Fruit fly (Drosophila melanogaster) whole organism, embryonic: ENCODE data around the gene Mon1.

Experiments
- Ada2b ChIP-seq: fragments of 200-800 bp; sonication (Bioruptor generic); IDR thresholded peaks from 2 replicates; pipeline ENCODE4 v1.3.6; 2022; ENCODE audit warnings: missing biosample characterization, missing genetic modification characterization
- Atf-2 ChIP-seq: fragments of 200-800 bp; sonication (Bioruptor generic); optimal IDR thresholded peaks from 2 replicates; lab custom pipeline; 2016; ENCODE audit warnings: missing biosample characterization, missing genetic modification characterization
- C15 ChIP-seq: fragments of 200-800 bp; sonication (Bioruptor generic); IDR thresholded peaks from 3 replicates; pipeline ENCODE4 v1.3.6; 2022; ENCODE audit warnings: missing biosample characterization, missing genetic modification characterization
- CG1024 ChIP-seq: fragments of 200-800 bp; sonication (Bioruptor generic); IDR thresholded peaks from 2 replicates; pipeline ENCODE4 v1.3.6; 2022; ENCODE audit warnings: missing biosample characterization, missing genetic modification characterization
- CG11247 ChIP-seq: fragments of 200-800 bp; sonication (Bioruptor generic); IDR thresholded peaks from 2 replicates; pipeline ENCODE4 v1.3.6; 2022; ENCODE audit warnings: missing biosample characterization, missing genetic modification characterization
- CG13287 ChIP-seq: fragments of 200-800 bp; sonication (Bioruptor generic); IDR thresholded peaks from 2 replicates; pipeline ENCODE4 v1.3.6; 2022; ENCODE audit warnings: missing biosample characterization, missing genetic modification characterization; ENCODE audit not compliant: partially characterized antibody
- CG14050 ChIP-seq: fragments of 200-800 bp; sonication (Bioruptor generic); IDR thresholded peaks from 3 replicates; pipeline ENCODE4 v1.3.6; 2022; ENCODE audit warnings: missing biosample characterization, missing genetic modification characterization
- CG15601 ChIP-seq: fragments of 200-800 bp; sonication (Bioruptor generic); optimal IDR thresholded peaks from 3 replicates; lab custom pipeline; 2019; ENCODE audit warnings: missing biosample characterization, mild to moderate bottlenecking, missing genetic modification characterization, moderate library complexity
- CG17802 ChIP-seq: fragments of 200-800 bp; sonication (Bioruptor generic); optimal IDR thresholded peaks from 2 replicates; lab custom pipeline; 2018; ENCODE audit warnings: missing biosample characterization, mild to moderate bottlenecking, missing genetic modification characterization, moderate library complexity
- CG18599 ChIP-seq: fragments of 200-800 bp; sonication (Bioruptor generic); optimal IDR thresholded peaks from 3 replicates; lab custom pipeline; 2017; ENCODE audit warnings: missing biosample characterization, missing genetic modification characterization, mild to moderate bottlenecking, moderate library complexity, missing genetic modification reagents
- CG2678 ChIP-seq: fragments of 200-800 bp; sonication (Bioruptor generic); optimal IDR thresholded peaks from 3 replicates; lab custom pipeline; 2019; ENCODE audit warnings: missing biosample characterization, mild to moderate bottlenecking, missing genetic modification characterization, moderate library complexity
- CG3726 ChIP-seq: fragments of 200-800 bp; sonication (Bioruptor generic); IDR thresholded peaks from 3 replicates; pipeline ENCODE4, ENCODE4 v1.3.6; 2022; ENCODE audit warnings: missing biosample characterization, missing genetic modification characterization
- CG4360 ChIP-seq: fragments of 200-800 bp; sonication (Bioruptor generic); IDR thresholded peaks from 2 replicates; pipeline ENCODE4 v1.3.6; 2022; ENCODE audit warnings: missing biosample characterization, missing genetic modification characterization
- CG43689 ChIP-seq: fragments of 200-800 bp; sonication (Bioruptor generic); IDR thresholded peaks from 2 replicates; pipeline ENCODE4 v1.3.6; 2022; ENCODE audit warnings: missing biosample characterization, missing genetic modification characterization
- CG4424 ChIP-seq: fragments of 200-800 bp; sonication (Bioruptor generic); optimal IDR thresholded peaks from 3 replicates; lab custom pipeline; 2016; ENCODE audit warnings: missing biosample characterization, missing genetic modification characterization
- CG4617 ChIP-seq: fragments of 200-800 bp; sonication (Bioruptor generic); optimal IDR thresholded peaks from 3 replicates; lab custom pipeline; 2016; ENCODE audit warnings: missing biosample characterization, missing genetic modification characterization, borderline replicate concordance
- CG6175 ChIP-seq: fragments of 200-800 bp; sonication (Bioruptor generic); IDR thresholded peaks from 3 replicates; pipeline ENCODE4 v1.3.6; 2022; ENCODE audit warnings: missing biosample characterization, missing genetic modification characterization
- CG6765 ChIP-seq: fragments of 200-800 bp; sonication (Bioruptor generic); optimal IDR thresholded peaks from 3 replicates; lab custom pipeline; 2017; ENCODE audit warnings: missing biosample characterization, mild to moderate bottlenecking, missing genetic modification characterization
- CG7357 ChIP-seq: fragments of 200-800 bp; sonication (Bioruptor generic); IDR thresholded peaks from 3 replicates; pipeline ENCODE4 v1.3.6; 2022; ENCODE audit warnings: missing biosample characterization, missing genetic modification characterization
- CG7745 ChIP-seq: fragments of 200-800 bp; sonication (Bioruptor generic); optimal IDR thresholded peaks from 2 replicates; lab custom pipeline; 2018; ENCODE audit warnings: missing biosample characterization, mild to moderate bottlenecking, missing genetic modification characterization, moderate library complexity
- CG7928 ChIP-seq: fragments of 200-800 bp; sonication (Bioruptor generic); optimal IDR thresholded peaks from 2 replicates; lab custom pipeline; 2017; ENCODE audit warnings: missing biosample characterization, mild to moderate bottlenecking, missing genetic modification characterization
- CG8290 ChIP-seq, 3 experiments: fragments of 200-800 bp; sonication (Bioruptor generic); optimal IDR thresholded peaks; 2 replicates each; lab custom pipeline; 2016 to 2019; ENCODE audit warnings: missing biosample characterization in 3 of 3, missing genetic modification characterization in 3 of 3, mild to moderate bottlenecking in 2 of 3, moderate library complexity in 1 of 3
- CG8924 ChIP-seq: fragments of 200-800 bp; optimal IDR thresholded peaks from 3 replicates; lab custom pipeline; 2019; ENCODE audit warnings: missing biosample characterization, mild to moderate bottlenecking, missing genetic modification characterization, moderate library complexity
- Dll ChIP-seq: fragments of 200-800 bp; sonication (Bioruptor generic); IDR thresholded peaks from 4 replicates; pipeline ENCODE4 v1.3.6; 2022; ENCODE audit warnings: missing biosample characterization, missing genetic modification characterization; ENCODE audit not compliant: partially characterized antibody
- ERR ChIP-seq: fragments of 200-800 bp; sonication (Bioruptor generic); optimal IDR thresholded peaks from 2 replicates; lab custom pipeline; 2016; ENCODE audit warnings: missing biosample characterization, missing genetic modification characterization
- Eip74EF ChIP-seq, 2 experiments: fragments of 200-800 bp in 1 of 2; fragments of >200 bp in 1 of 2; sonication (Bioruptor generic) in 1 of 2; optimal IDR thresholded peaks; 2 replicates each; lab custom pipeline; 2017 to 2019; ENCODE audit warnings: missing biosample characterization in 2 of 2, missing genetic modification characterization in 2 of 2, mild to moderate bottlenecking in 1 of 2, moderate library complexity in 1 of 2
- HmgZ ChIP-seq: fragments of 200-800 bp; sonication (Bioruptor generic); optimal IDR thresholded peaks from 2 replicates; lab custom pipeline; 2018; ENCODE audit warnings: missing biosample characterization, mild to moderate bottlenecking, missing genetic modification characterization
- MESR4 ChIP-seq: fragments of 200-800 bp; sonication (Bioruptor generic); optimal IDR thresholded peaks from 2 replicates; lab custom pipeline; 2018; ENCODE audit warnings: missing biosample characterization, mild to moderate bottlenecking, missing genetic modification characterization, moderate library complexity
- NC2β ChIP-seq: fragments of 200-800 bp; sonication (Bioruptor generic); optimal IDR thresholded peaks from 2 replicates; lab custom pipeline; 2016; ENCODE audit warnings: missing biosample characterization, missing genetic modification characterization
- Oaz ChIP-seq: fragments of 200-800 bp; sonication (Bioruptor generic); IDR thresholded peaks from 2 replicates; pipeline ENCODE4 v1.3.6; 2022; ENCODE audit warnings: missing biosample characterization, missing genetic modification characterization
- PHDP ChIP-seq: fragments of 200-800 bp; sonication (Bioruptor generic); optimal IDR thresholded peaks from 3 replicates; lab custom pipeline; 2018; ENCODE audit warnings: missing biosample characterization, mild to moderate bottlenecking, missing genetic modification characterization, moderate library complexity
- Rfx ChIP-seq: fragments of 200-800 bp; sonication (Bioruptor generic); IDR thresholded peaks from 2 replicates; pipeline ENCODE4 v1.3.6; 2022; ENCODE audit warnings: missing biosample characterization, missing genetic modification characterization
- Sin3A ChIP-seq: fragments of >200 bp; optimal IDR thresholded peaks from 2 replicates; lab custom pipeline; 2018
- Sox100B ChIP-seq: fragments of 200-800 bp; sonication (Bioruptor generic); optimal IDR thresholded peaks from 3 replicates; lab custom pipeline; 2018; ENCODE audit warnings: missing biosample characterization, mild to moderate bottlenecking, missing genetic modification characterization
- Stat92E ChIP-seq, 3 experiments: fragments of >200 bp in 2 of 3; fragments of 200-800 bp in 1 of 3; sonication (Bioruptor generic) in 1 of 3; optimal IDR thresholded peaks; 2 replicates each; lab custom pipeline; 2017 to 2019; ENCODE audit warnings: missing biosample characterization in 3 of 3, missing genetic modification characterization in 3 of 3, mild to moderate bottlenecking in 1 of 3, moderate library complexity in 1 of 3
- cas ChIP-seq: fragments of 200-800 bp; sonication (Bioruptor generic); IDR thresholded peaks from 2 replicates; pipeline ENCODE4 v1.3.6; 2022; ENCODE audit warnings: missing biosample characterization, missing genetic modification characterization
- chinmo ChIP-seq: fragments of 200-800 bp; sonication (Bioruptor generic); IDR thresholded peaks from 4 replicates; pipeline ENCODE4 v1.3.6; 2022; ENCODE audit warnings: missing biosample characterization, missing genetic modification characterization; ENCODE audit not compliant: partially characterized antibody
- disco-r ChIP-seq: fragments of 200-800 bp; sonication (Bioruptor generic); optimal IDR thresholded peaks from 2 replicates; lab custom pipeline; 2016; ENCODE audit warnings: missing biosample characterization, missing genetic modification characterization
- hkb ChIP-seq, 2 experiments: fragments of 200-800 bp in 1 of 2; fragments of >200 bp in 1 of 2; sonication (Bioruptor generic) in 1 of 2; IDR thresholded peaks in 1 of 2; optimal IDR thresholded peaks in 1 of 2; 2 replicates each; pipeline versions ENCODE4 v1.3.6 to Lab custom; 2017 to 2022; ENCODE audit warnings: missing biosample characterization in 1 of 2, missing genetic modification characterization in 1 of 2
- kay ChIP-seq: fragments of 200-800 bp; sonication (Bioruptor generic); optimal IDR thresholded peaks from 2 replicates; lab custom pipeline; 2016; ENCODE audit warnings: missing biosample characterization, missing genetic modification characterization
- klu ChIP-seq: fragments of 200-800 bp; sonication (Bioruptor generic); IDR thresholded peaks from 2 replicates; pipeline ENCODE4 v1.3.6; 2022; ENCODE audit warnings: missing biosample characterization, missing genetic modification characterization
- lilli ChIP-seq: fragments of 200-800 bp; sonication (Bioruptor generic); optimal IDR thresholded peaks from 3 replicates; lab custom pipeline; 2016; ENCODE audit warnings: missing biosample characterization, missing genetic modification characterization
- sna ChIP-seq: fragments of 200-800 bp; sonication (Bioruptor generic); IDR thresholded peaks from 2 replicates; pipeline ENCODE4 v1.3.6; 2022; ENCODE audit warnings: missing biosample characterization, missing genetic modification characterization; ENCODE audit not compliant: partially characterized antibody
- tap ChIP-seq: fragments of 200-800 bp; optimal IDR thresholded peaks from 3 replicates; lab custom pipeline; 2019; ENCODE audit warnings: missing biosample characterization, mild to moderate bottlenecking, missing genetic modification characterization, moderate library complexity
- tin ChIP-seq: fragments of 200-800 bp; sonication (Bioruptor generic); optimal IDR thresholded peaks from 3 replicates; lab custom pipeline; 2016; ENCODE audit warnings: missing biosample characterization, missing genetic modification characterization
- usp ChIP-seq: fragments of >200 bp; optimal IDR thresholded peaks from 2 replicates; lab custom pipeline; 2017; ENCODE audit warnings: missing biosample characterization, missing genetic modification characterization
- vvl ChIP-seq: fragments of 200-800 bp; sonication (Bioruptor generic); IDR thresholded peaks from 2 replicates; pipeline ENCODE4 v1.3.6; 2022; ENCODE audit warnings: missing biosample characterization, missing genetic modification characterization
- z ChIP-seq: fragments of 200-800 bp; sonication (Bioruptor generic); IDR thresholded peaks from 3 replicates; pipeline ENCODE4 v1.3.6; 2022; ENCODE audit warnings: missing biosample characterization, missing genetic modification characterization

The Mon1 gene

dm6 chr2L:4810044-4810609, 40.3 kb upstream of the Mon1 start (continued):
- TF ChIP-seq Dll (GFP tag; lab: Robert Waterston, UW): peak; percentile 52; the same call in 3 of the 4 replicates
- no peak for TF ChIP-seq CG43689 (GFP tag; lab: Robert Waterston, UW)
- no peak for TF ChIP-seq Sin3A (lab: Kevin White, UChicago)
- TF ChIP-seq CG1024 (GFP tag; lab: Robert Waterston, UW): no peak; the same call in 1 of the 2 replicates
- no peak for TF ChIP-seq usp (GFP tag; lab: Kevin White, UChicago)
- peak; percentile 72 for TF ChIP-seq PHDP
- TF ChIP-seq CG15601 (tag; lab: Kevin White, UChicago): peak; percentile 67
- no peak for TF ChIP-seq Ada2b
- TF ChIP-seq CG13287 (GFP tag; lab: Robert Waterston, UW): peak; percentile 76
- no peak for TF ChIP-seq CG3726
- peak; percentile 73 for TF ChIP-seq Rfx (GFP tag; lab: Robert Waterston, UW)
- no peak for TF ChIP-seq CG4617
- TF ChIP-seq CG6765 (GFP tag; lab: Kevin White, UChicago): no peak
- TF ChIP-seq ERR: peak; percentile 16
- peak; percentile 60; the same call in 1 of the 2 replicates for TF ChIP-seq vvl (GFP tag; lab: Robert Waterston, UW)
- TF ChIP-seq Eip74EF (GFP tag; optimal IDR thresholded peaks at IDR 0.05; lab: Kevin White, UChicago): no peak
- TF ChIP-seq MESR4 (GFP tag; lab: Kevin White, UChicago): no peak
- no peak for TF ChIP-seq tin
- no peak for TF ChIP-seq NC2β (GFP tag; lab: Kevin White, UChicago)
- peak; percentile 29 for TF ChIP-seq CG2678 (tag; lab: Kevin White, UChicago)
- no peak for TF ChIP-seq klu (GFP tag; lab: Robert Waterston, UW)
- TF ChIP-seq kay (GFP tag; lab: Kevin White, UChicago): no peak
- peak; percentile 42 for TF ChIP-seq CG4424 (GFP tag; lab: Kevin White, UChicago)
- 0 out of 2 replicates have a peak, but pooled peaks have one; percentile 38 for TF ChIP-seq CG4360 (GFP tag; lab: Robert Waterston, UW)
- no peak for TF ChIP-seq CG7357 (GFP tag; lab: Robert Waterston, UW)
- peak; percentile 89 for TF ChIP-seq HmgZ
- no peak for TF ChIP-seq CG14050 (GFP tag; lab: Robert Waterston, UW)
- TF ChIP-seq C15 (GFP tag; lab: Robert Waterston, UW): no peak
- TF ChIP-seq CG8924: peak; percentile 63
- TF ChIP-seq Stat92E (GFP tag; optimal IDR thresholded peaks at IDR 0.05; lab: Kevin White, UChicago): peak in 1 of 3 experiments; percentile 91
- TF ChIP-seq CG11247 (GFP tag; lab: Robert Waterston, UW): no peak
- no peak for TF ChIP-seq cas (GFP tag; lab: Robert Waterston, UW)

dm6 chr2L:4810697-4811490, 39.5 kb upstream of the Mon1 start:
- TF ChIP-seq CG6175 (peak; percentile 60; the same call in 1 of the 3 replicates), hkb (optimal IDR thresholded peaks at IDR 0.05; lab: Kevin White, UChicago) (no peak), hkb (GFP tag; IDR thresholded peaks at IDR 0.05; lab: Robert Waterston, UW) (peak; percentile 46), CG18599 (GFP tag; lab: Kevin White, UChicago) (peak; percentile 72), CG7745 (tag; lab: Kevin White, UChicago) (no peak), sna (GFP tag; lab: Robert Waterston, UW) (no peak), tap (peak; percentile 36), CG8290 (GFP tag; optimal IDR thresholded peaks at IDR 0.05; lab: Kevin White, UChicago) (peak; percentile 26), CG8290 (tag; optimal IDR thresholded peaks at IDR 0.05; lab: Kevin White, UChicago) (no peak), z (GFP tag; lab: Robert Waterston, UW) (no peak), lilli (peak; percentile 60), disco-r (GFP tag; lab: Kevin White, UChicago) (no peak), Atf-2 (GFP tag; lab: Kevin White, UChicago) (peak; percentile 2), chinmo (no peak), CG17802 (no peak), CG7928 (GFP tag; lab: Kevin White, UChicago) (peak; percentile 32), Oaz (GFP tag; lab: Robert Waterston, UW) (no peak), Sox100B (GFP tag; lab: Kevin White, UChicago) (peak; percentile 84)
